Fruit fly (Drosophila melanogaster) whole organism, embryonic: Measurements from ENCODE around the gene RpS28a.

Experiments used
- Abd-B ChIP-seq: fragments of 200-800 bp; sonication (Bioruptor generic); optimal IDR thresholded peaks from 2 replicates; lab custom pipeline; 2018; ENCODE audit warnings: missing biosample characterization, mild to moderate bottlenecking, missing genetic modification characterization, moderate library complexity
- Ada2b ChIP-seq: fragments of 200-800 bp; sonication (Bioruptor generic); IDR thresholded peaks from 2 replicates; pipeline ENCODE4 v1.3.6; 2022; ENCODE audit warnings: missing biosample characterization, missing genetic modification characterization
- Atf-2 ChIP-seq: fragments of 200-800 bp; sonication (Bioruptor generic); optimal IDR thresholded peaks from 2 replicates; lab custom pipeline; 2016; ENCODE audit warnings: missing biosample characterization, missing genetic modification characterization
- CG10654 ChIP-seq: fragments of 200-800 bp; sonication (Bioruptor generic); optimal IDR thresholded peaks from 2 replicates; lab custom pipeline; 2016; ENCODE audit warnings: missing biosample characterization, missing genetic modification characterization
- CG11085 ChIP-seq: fragments of 200-800 bp; sonication (Bioruptor generic); IDR thresholded peaks from 2 replicates; pipeline ENCODE4 v1.3.6; 2022; ENCODE audit warnings: missing biosample characterization, missing genetic modification characterization
- CG15073 ChIP-seq: fragments of 200-800 bp; sonication (Bioruptor generic); optimal IDR thresholded peaks from 2 replicates; lab custom pipeline; 2016; ENCODE audit warnings: missing biosample characterization, missing genetic modification characterization
- CG15269 ChIP-seq: fragments of 200-800 bp; sonication (Bioruptor generic); optimal IDR thresholded peaks from 2 replicates; lab custom pipeline; 2018; ENCODE audit warnings: missing biosample characterization, mild to moderate bottlenecking, missing genetic modification characterization, moderate library complexity
- CG15514 ChIP-seq: fragments of 200-800 bp; sonication (Bioruptor generic); optimal IDR thresholded peaks from 3 replicates; lab custom pipeline; 2017; ENCODE audit warnings: missing biosample characterization, missing genetic modification characterization, mild to moderate bottlenecking, moderate library complexity, missing genetic modification reagents
- CG17361 ChIP-seq: fragments of 200-800 bp; sonication (Bioruptor generic); IDR thresholded peaks from 3 replicates; pipeline ENCODE4 v1.3.6; 2022; ENCODE audit warnings: missing biosample characterization, missing genetic modification characterization
- CG30431 ChIP-seq: fragments of 200-800 bp; sonication (Bioruptor generic); optimal IDR thresholded peaks from 2 replicates; lab custom pipeline; 2017; ENCODE audit warnings: missing biosample characterization, missing genetic modification characterization
- CG31365 ChIP-seq: fragments of 200-800 bp; sonication (Bioruptor generic); optimal IDR thresholded peaks from 2 replicates; lab custom pipeline; 2018; ENCODE audit warnings: missing biosample characterization, mild to moderate bottlenecking, missing genetic modification characterization
- CG3726 ChIP-seq: fragments of 200-800 bp; sonication (Bioruptor generic); IDR thresholded peaks from 3 replicates; pipeline ENCODE4, ENCODE4 v1.3.6; 2022; ENCODE audit warnings: missing biosample characterization, missing genetic modification characterization
- CG4360 ChIP-seq: fragments of 200-800 bp; sonication (Bioruptor generic); IDR thresholded peaks from 2 replicates; pipeline ENCODE4 v1.3.6; 2022; ENCODE audit warnings: missing biosample characterization, missing genetic modification characterization
- CG4707 ChIP-seq: fragments of 200-800 bp; sonication (Bioruptor generic); optimal IDR thresholded peaks from 2 replicates; lab custom pipeline; 2018; ENCODE audit warnings: missing biosample characterization, mild to moderate bottlenecking, missing genetic modification characterization, moderate library complexity
- CG6175 ChIP-seq: fragments of 200-800 bp; sonication (Bioruptor generic); IDR thresholded peaks from 3 replicates; pipeline ENCODE4 v1.3.6; 2022; ENCODE audit warnings: missing biosample characterization, missing genetic modification characterization
- CG7839 ChIP-seq: fragments of 200-800 bp; sonication (Bioruptor generic); optimal IDR thresholded peaks from 3 replicates; lab custom pipeline; 2018; ENCODE audit warnings: missing biosample characterization, mild to moderate bottlenecking, missing genetic modification characterization, moderate library complexity
- CG8281 ChIP-seq: fragments of 200-800 bp; sonication (Bioruptor generic); optimal IDR thresholded peaks from 2 replicates; lab custom pipeline; 2018; ENCODE audit warnings: missing biosample characterization, mild to moderate bottlenecking, missing genetic modification characterization, moderate library complexity
- CG8765 ChIP-seq: fragments of 200-800 bp; sonication (Bioruptor generic); IDR thresholded peaks from 2 replicates; pipeline ENCODE4 v1.3.6; 2022; ENCODE audit warnings: missing biosample characterization, missing genetic modification characterization
- CG9932 ChIP-seq: fragments of 200-800 bp; sonication (Bioruptor generic); IDR thresholded peaks from 2 replicates; pipeline ENCODE4 v1.3.6; 2022; ENCODE audit warnings: missing biosample characterization, missing genetic modification characterization
- CHES-1-like ChIP-seq: fragments of 200-800 bp; sonication (Bioruptor generic); optimal IDR thresholded peaks from 2 replicates; lab custom pipeline; 2016; ENCODE audit warnings: missing biosample characterization, missing genetic modification characterization
- CkIIα-i1 ChIP-seq: fragments of 200-800 bp; sonication (Bioruptor generic); IDR thresholded peaks from 2 replicates; pipeline ENCODE4 v1.3.6; 2022; ENCODE audit warnings: missing biosample characterization, missing genetic modification characterization
- D19B ChIP-seq: fragments of 200-800 bp; sonication (Bioruptor generic); optimal IDR thresholded peaks from 2 replicates; lab custom pipeline; 2017; ENCODE audit warnings: missing biosample characterization, mild to moderate bottlenecking, missing genetic modification characterization
- Dbx ChIP-seq: fragments of 200-800 bp; sonication (Bioruptor generic); IDR thresholded peaks from 3 replicates; pipeline ENCODE4 v1.3.6; 2022; ENCODE audit warnings: missing biosample characterization, missing genetic modification characterization
- E2f1 ChIP-seq: fragments of 200-800 bp; sonication (Bioruptor generic); IDR thresholded peaks from 2 replicates; pipeline ENCODE4 v1.3.6; 2022; ENCODE audit warnings: missing biosample characterization, missing genetic modification characterization
- Ets65A ChIP-seq: fragments of 200-800 bp; sonication (Bioruptor generic); peaks from one replicate; lab custom pipeline; 2016; ENCODE audit warnings: missing biosample characterization, missing genetic modification characterization
- Hand ChIP-seq: fragments of 200-800 bp; sonication (Bioruptor generic); optimal IDR thresholded peaks from 2 replicates; lab custom pipeline; 2017; ENCODE audit warnings: mild to moderate bottlenecking, missing biosample characterization, missing genetic modification reagents, missing genetic modification characterization
- HmgD ChIP-seq: fragments of 200-800 bp; sonication (Bioruptor generic); optimal IDR thresholded peaks from 3 replicates; lab custom pipeline; 2016; ENCODE audit warnings: missing biosample characterization, missing genetic modification characterization
- Hmr ChIP-seq: fragments of 200-800 bp; sonication (Bioruptor generic); optimal IDR thresholded peaks from 3 replicates; lab custom pipeline; 2017; ENCODE audit warnings: mild to moderate bottlenecking, missing biosample characterization, missing genetic modification reagents, missing genetic modification characterization
- Hr39 ChIP-seq: fragments of >200 bp; optimal IDR thresholded peaks from 2 replicates; lab custom pipeline; 2017
- Hsf ChIP-seq: fragments of 200-800 bp; sonication (Bioruptor generic); optimal IDR thresholded peaks from 3 replicates; lab custom pipeline; 2016; ENCODE audit warnings: missing biosample characterization, missing genetic modification characterization
- Kr ChIP-seq: fragments of 200-800 bp; sonication (Bioruptor generic); optimal IDR thresholded peaks from 2 replicates; lab custom pipeline; 2017; ENCODE audit warnings: missing biosample characterization, mild to moderate bottlenecking, missing genetic modification characterization
- NFAT ChIP-seq: fragments of 200-800 bp; sonication (Bioruptor generic); IDR thresholded peaks from 2 replicates; pipeline ENCODE4 v1.3.6; 2022; ENCODE audit warnings: missing biosample characterization, missing genetic modification characterization
- Stat92E ChIP-seq, 3 experiments: fragments of >200 bp in 2 of 3; fragments of 200-800 bp in 1 of 3; sonication (Bioruptor generic) in 1 of 3; optimal IDR thresholded peaks; 2 replicates each; lab custom pipeline; 2017 to 2019; ENCODE audit warnings: missing biosample characterization in 3 of 3, missing genetic modification characterization in 3 of 3, mild to moderate bottlenecking in 1 of 3, moderate library complexity in 1 of 3
- Tbp ChIP-seq: fragments of >200 bp; optimal IDR thresholded peaks from 2 replicates; lab custom pipeline; 2018; ENCODE audit warnings: missing biosample characterization, missing genetic modification characterization
- bsh ChIP-seq, 2 experiments: fragments of 200-800 bp; sonication (Bioruptor generic); optimal IDR thresholded peaks; 2 replicates each; lab custom pipeline; 2017 to 2018; ENCODE audit warnings: mild to moderate bottlenecking in 2 of 2, missing biosample characterization in 2 of 2, missing genetic modification characterization in 2 of 2, moderate library complexity in 1 of 2
- dimm ChIP-seq: fragments of 200-800 bp; sonication (Bioruptor generic); IDR thresholded peaks from 2 replicates; pipeline ENCODE4 v1.3.6; 2022; ENCODE audit warnings: missing biosample characterization, missing genetic modification characterization
- jing ChIP-seq: fragments of 200-800 bp; sonication (Bioruptor generic); optimal IDR thresholded peaks from 2 replicates; lab custom pipeline; 2018; ENCODE audit warnings: missing biosample characterization, mild to moderate bottlenecking, missing genetic modification characterization
- jumu ChIP-seq: fragments of 200-800 bp; sonication (Bioruptor generic); optimal IDR thresholded peaks from 3 replicates; lab custom pipeline; 2016; ENCODE audit warnings: missing biosample characterization, missing genetic modification characterization
- klu ChIP-seq: fragments of 200-800 bp; sonication (Bioruptor generic); IDR thresholded peaks from 2 replicates; pipeline ENCODE4 v1.3.6; 2022; ENCODE audit warnings: missing biosample characterization, missing genetic modification characterization
- lmd ChIP-seq: fragments of 200-800 bp; sonication (Bioruptor generic); IDR thresholded peaks from 2 replicates; pipeline ENCODE4 v1.3.6; 2022; ENCODE audit warnings: missing biosample characterization, missing genetic modification characterization
- mirr ChIP-seq: fragments of 200-800 bp; sonication (Bioruptor generic); optimal IDR thresholded peaks from 3 replicates; lab custom pipeline; 2018; ENCODE audit warnings: missing biosample characterization, mild to moderate bottlenecking, missing genetic modification characterization
- nom ChIP-seq: fragments of 200-800 bp; sonication (Bioruptor generic); optimal IDR thresholded peaks from 2 replicates; lab custom pipeline; 2017; ENCODE audit warnings: missing biosample characterization, missing genetic modification characterization, mild to moderate bottlenecking, moderate library complexity, missing genetic modification reagents
- onecut ChIP-seq: fragments of 200-800 bp; sonication (Bioruptor generic); IDR thresholded peaks from 2 replicates; pipeline ENCODE4 v1.3.6; 2022; ENCODE audit warnings: missing biosample characterization, missing genetic modification characterization
- org-1 ChIP-seq: fragments of 200-800 bp; sonication (Bioruptor generic); optimal IDR thresholded peaks from 2 replicates; lab custom pipeline; 2017; ENCODE audit warnings: missing biosample characterization, missing genetic modification characterization
- otp ChIP-seq: fragments of 200-800 bp; sonication (Bioruptor generic); IDR thresholded peaks from 3 replicates; pipeline ENCODE4, ENCODE4 v1.3.6; 2022; ENCODE audit warnings: missing biosample characterization, missing genetic modification characterization
- pnt ChIP-seq: fragments of 200-800 bp; sonication (Bioruptor generic); optimal IDR thresholded peaks from 3 replicates; lab custom pipeline; 2016; ENCODE audit warnings: missing biosample characterization, missing genetic modification characterization
- slou ChIP-seq: fragments of 200-800 bp; sonication (Bioruptor generic); optimal IDR thresholded peaks from 3 replicates; lab custom pipeline; 2016; ENCODE audit warnings: missing biosample characterization, missing genetic modification characterization
- sr ChIP-seq: fragments of 200-800 bp; sonication (Bioruptor generic); IDR thresholded peaks from 3 replicates; pipeline ENCODE4 v1.3.6; 2022; ENCODE audit warnings: missing biosample characterization, missing genetic modification characterization
- ttk ChIP-seq: fragments of 200-800 bp; sonication (Bioruptor generic); IDR thresholded peaks from 2 replicates; pipeline ENCODE4 v2.1.2; 2022; ENCODE audit warnings: missing biosample characterization, missing genetic modification characterization
- unc-4 ChIP-seq: fragments of 200-800 bp; sonication (Bioruptor generic); IDR thresholded peaks from 2 replicates; pipeline ENCODE4 v1.3.6; 2022; ENCODE audit warnings: missing biosample characterization, missing genetic modification characterization; ENCODE audit not compliant: partially characterized antibody
- usp ChIP-seq: fragments of >200 bp; optimal IDR thresholded peaks from 2 replicates; lab custom pipeline; 2017; ENCODE audit warnings: missing biosample characterization, missing genetic modification characterization
- vfl ChIP-seq: fragments of 200-800 bp; sonication (Bioruptor generic); optimal IDR thresholded peaks from 2 replicates; lab custom pipeline; 2016; ENCODE audit warnings: missing biosample characterization, missing genetic modification characterization

RpS28a gene

DNA sequence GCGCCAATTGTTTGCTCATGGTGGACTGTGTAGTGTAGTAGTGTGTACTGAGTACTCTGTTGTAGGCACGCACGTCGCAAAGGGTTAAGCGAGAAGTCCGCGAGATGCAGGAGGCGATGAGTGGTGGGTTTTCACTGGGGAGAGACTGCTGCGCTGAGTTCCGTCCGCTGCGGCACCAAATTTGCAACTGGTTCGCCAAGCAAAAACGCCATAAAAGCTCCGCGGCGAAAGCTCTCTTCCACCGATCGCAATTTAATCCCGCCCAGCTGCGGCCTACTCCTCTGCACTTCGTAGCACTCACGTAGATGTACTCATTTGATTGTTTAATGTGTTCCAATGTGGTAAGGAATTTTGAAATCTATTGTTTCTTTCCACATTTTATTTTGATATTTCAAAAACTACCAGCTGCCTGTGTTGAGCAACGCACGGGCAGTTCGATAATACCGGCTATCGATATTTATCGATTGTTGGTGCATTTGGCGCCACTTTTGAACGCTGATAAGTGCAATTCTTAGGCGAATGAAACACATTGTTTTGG lies 7.4 kb downstream of the RpS28a start, which contains the start of gene CG7920 (continued):
- TF ChIP-seq CG15073 = no peak
- no peak; the same call in 1 of the 2 replicates for TF ChIP-seq dimm (GFP tag; lab: Robert Waterston, UW)
- no peak for TF ChIP-seq Atf-2 (GFP tag; lab: Kevin White, UChicago)
- TF ChIP-seq jumu (GFP tag; lab: Kevin White, UChicago) = no peak
- peak; percentile 37 for TF ChIP-seq Hand (GFP tag; lab: Kevin White, UChicago)
- TF ChIP-seq bsh (GFP tag; optimal IDR thresholded peaks at IDR 0.05; lab: Kevin White, UChicago) = peak in 1 of 2 experiments; percentile 14
- 0 out of 3 replicates have a peak, but pooled peaks have one; percentile 6 for TF ChIP-seq CG3726 (GFP tag; lab: Robert Waterston, UW)
- TF ChIP-seq jing (GFP tag; lab: Kevin White, UChicago) = no peak
- TF ChIP-seq CG17361 = no peak
- no peak for TF ChIP-seq lmd (GFP tag; lab: Robert Waterston, UW)
- peak; percentile 83 for TF ChIP-seq unc-4
- TF ChIP-seq CG15269 (tag; lab: Kevin White, UChicago) = peak; percentile 10
- no peak for TF ChIP-seq Ets65A (GFP tag; lab: Kevin White, UChicago)
- no peak for TF ChIP-seq CG8765 (GFP tag; lab: Robert Waterston, UW)
- TF ChIP-seq onecut (GFP tag; lab: Robert Waterston, UW) = no peak
- no peak for TF ChIP-seq sr (GFP tag; lab: Robert Waterston, UW)
- TF ChIP-seq ttk (GFP tag; lab: Robert Waterston, UW) = no peak
- no peak for TF ChIP-seq CG10654 (GFP tag; lab: Kevin White, UChicago)
- peak; percentile 98 for TF ChIP-seq CG15514 (GFP tag; lab: Kevin White, UChicago)
- TF ChIP-seq Hmr (GFP tag; lab: Kevin White, UChicago) = peak; percentile 69
- no peak for TF ChIP-seq org-1 (GFP tag; lab: Kevin White, UChicago)
- TF ChIP-seq CG11085 (GFP tag; lab: Robert Waterston, UW) = no peak
- TF ChIP-seq CG6175 = 0 out of 3 replicates have a peak, but pooled peaks have one; percentile 15
- no peak for TF ChIP-seq Ada2b
- peak; percentile 3 for TF ChIP-seq CHES-1-like (GFP tag; lab: Kevin White, UChicago)
- no peak for TF ChIP-seq Hr39 (lab: Kevin White, UChicago)
- no peak for TF ChIP-seq slou (GFP tag; lab: Kevin White, UChicago)
- no peak for TF ChIP-seq Abd-B (GFP tag; lab: Kevin White, UChicago)
- no peak for TF ChIP-seq CG31365 (tag; lab: Kevin White, UChicago)
- no peak for TF ChIP-seq CG7839 (tag; lab: Kevin White, UChicago)
- peak; percentile 6; the same call in 1 of the 2 replicates for TF ChIP-seq E2f1 (GFP tag; lab: Robert Waterston, UW)
- no peak for TF ChIP-seq klu
- no peak for TF ChIP-seq CG9932 (GFP tag; lab: Robert Waterston, UW)
- no peak for TF ChIP-seq Tbp (GFP tag; lab: Kevin White, UChicago)
- TF ChIP-seq CG4360 (GFP tag; lab: Robert Waterston, UW) = no peak
- TF ChIP-seq vfl (GFP tag; lab: Kevin White, UChicago) = no peak
- no peak for TF ChIP-seq CG30431
- no peak for TF ChIP-seq pnt (GFP tag; lab: Kevin White, UChicago)
- no peak for TF ChIP-seq Hsf (GFP tag; lab: Kevin White, UChicago)
- TF ChIP-seq Kr (GFP tag; lab: Kevin White, UChicago) = peak; percentile 60
- TF ChIP-seq HmgD (GFP tag; lab: Kevin White, UChicago) = no peak
- peak in 1 of 3 experiments; percentile 9 for TF ChIP-seq Stat92E (GFP tag; optimal IDR thresholded peaks at IDR 0.05; lab: Kevin White, UChicago)
- TF ChIP-seq D19B = no peak
- peak; percentile 1 for TF ChIP-seq mirr (GFP tag; lab: Kevin White, UChicago)
- no peak for TF ChIP-seq CG4707 (GFP tag; lab: Kevin White, UChicago)
- no peak for TF ChIP-seq usp (GFP tag; lab: Kevin White, UChicago)
- no peak for TF ChIP-seq Dbx (GFP tag; lab: Robert Waterston, UW)
- TF ChIP-seq CG8281 = no peak
- TF ChIP-seq NFAT (GFP tag; lab: Robert Waterston, UW) = peak; percentile 12; the same call in 1 of the 2 replicates
- no peak for TF ChIP-seq otp (GFP tag; lab: Robert Waterston, UW)
- TF ChIP-seq CkIIα-i1 (GFP tag; lab: Robert Waterston, UW) = no peak
- TF ChIP-seq nom (GFP tag; lab: Kevin White, UChicago) = peak; percentile 77
